Worm (Caenorhabditis elegans) whole organism, L3 larva: ENCODE measurements around the gene fbxb-115.

Experiments
- ZK546.5 ChIP-seq: sonication (generic microtip); optimal IDR thresholded peaks from 2 replicates; lab custom pipeline; 2017; ENCODE audit warnings: missing biosample characterization, missing genetic modification characterization
- aly-2 ChIP-seq: fragments of 150-350 bp; optimal IDR thresholded peaks from 2 replicates; lab custom pipeline; 2014; ENCODE audit warnings: missing biosample characterization, missing genetic modification characterization
- ama-1 ChIP-seq: fragments of 150-350 bp; optimal IDR thresholded peaks from 2 replicates; lab custom pipeline; 2018
- ceh-16 ChIP-seq: sonication (generic microtip); optimal IDR thresholded peaks from 2 replicates; lab custom pipeline; 2017; ENCODE audit warnings: missing biosample characterization, missing genetic modification characterization
- ceh-28 ChIP-seq: fragments of 150-350 bp; optimal IDR thresholded peaks from 2 replicates; lab custom pipeline; 2014; ENCODE audit warnings: missing biosample characterization, missing genetic modification reagents, missing genetic modification characterization
- daf-12 ChIP-seq: fragments of 150-350 bp; optimal IDR thresholded peaks from 2 replicates; lab custom pipeline; 2014; ENCODE audit warnings: missing biosample characterization, missing genetic modification reagents, missing genetic modification characterization
- egl-27 ChIP-seq: sonication (generic microtip); optimal IDR thresholded peaks from 4 replicates; lab custom pipeline; 2017; ENCODE audit warnings: missing biosample characterization, missing genetic modification reagents, missing genetic modification characterization
- egl-5 ChIP-seq: fragments of 150-350 bp; optimal IDR thresholded peaks from 2 replicates; lab custom pipeline; 2017; ENCODE audit warnings: missing biosample characterization, missing genetic modification reagents, missing genetic modification characterization, inconsistent platforms
- elt-1 ChIP-seq: fragments of 150-350 bp; optimal IDR thresholded peaks from 2 replicates; lab custom pipeline; 2014; ENCODE audit warnings: missing biosample characterization, missing genetic modification characterization
- elt-2 ChIP-seq: sonication (generic microtip); optimal IDR thresholded peaks from 2 replicates; lab custom pipeline; 2016; ENCODE audit warnings: missing genetic modification reagents, mild to moderate bottlenecking, missing genetic modification characterization, missing compliant biosample characterization
- elt-3 ChIP-seq, 3 experiments: fragments of 150-350 bp in 1 of 3; sonication (generic microtip) in 2 of 3; optimal IDR thresholded peaks; 2 replicates in 2 of 3; 4 replicates in 1 of 3; lab custom pipeline; 2014 to 2017; ENCODE audit warnings: missing biosample characterization in 3 of 3, missing genetic modification characterization in 3 of 3
- eor-1 ChIP-seq, 2 experiments: fragments of 150-350 bp; optimal IDR thresholded peaks; 2 replicates each; lab custom pipeline; 2014 to 2018; ENCODE audit warnings: missing biosample characterization in 2 of 2, missing genetic modification characterization in 2 of 2
- fkh-2 ChIP-seq: fragments of 150-350 bp; optimal IDR thresholded peaks from 2 replicates; lab custom pipeline; 2014; ENCODE audit warnings: missing biosample characterization, missing genetic modification reagents, missing genetic modification characterization
- fos-1 ChIP-seq: fragments of 150-350 bp; optimal IDR thresholded peaks from 2 replicates; lab custom pipeline; 2014; ENCODE audit warnings: missing biosample characterization, missing genetic modification characterization
- hmg-11 ChIP-seq: sonication (generic microtip); optimal IDR thresholded peaks from 2 replicates; lab custom pipeline; 2016; ENCODE audit warnings: missing genetic modification characterization, missing compliant biosample characterization
- jun-1 ChIP-seq: fragments of 150-350 bp; optimal IDR thresholded peaks from 2 replicates; lab custom pipeline; 2014; ENCODE audit warnings: missing biosample characterization, missing genetic modification reagents, missing genetic modification characterization
- lsy-12 ChIP-seq: sonication (generic microtip); optimal IDR thresholded peaks from 2 replicates; lab custom pipeline; 2016; ENCODE audit warnings: mild to moderate bottlenecking, missing genetic modification characterization, missing compliant biosample characterization
- nfya-1 ChIP-seq: sonication (generic microtip); optimal IDR thresholded peaks from 2 replicates; lab custom pipeline; 2017; ENCODE audit warnings: missing genetic modification characterization, mild to moderate bottlenecking, missing compliant biosample characterization, antibody characterized with exemption, moderate library complexity; ENCODE audit not compliant: insufficient read depth
- nhr-11 ChIP-seq: fragments of 150-350 bp; optimal IDR thresholded peaks from 2 replicates; lab custom pipeline; 2014; ENCODE audit warnings: missing biosample characterization, missing genetic modification characterization
- nhr-12 ChIP-seq: fragments of 150-350 bp; optimal IDR thresholded peaks from 2 replicates; lab custom pipeline; 2014; ENCODE audit warnings: missing biosample characterization, missing genetic modification characterization
- nhr-237 ChIP-seq: fragments of 150-350 bp; optimal IDR thresholded peaks from 2 replicates; lab custom pipeline; 2014; ENCODE audit warnings: missing biosample characterization, missing genetic modification characterization
- nhr-25 ChIP-seq: sonication (generic microtip); optimal IDR thresholded peaks from 2 replicates; lab custom pipeline; 2017; ENCODE audit warnings: missing biosample characterization, missing genetic modification characterization
- nhr-28 ChIP-seq: fragments of 150-350 bp; optimal IDR thresholded peaks from 2 replicates; lab custom pipeline; 2014; ENCODE audit warnings: missing biosample characterization, missing genetic modification characterization
- nhr-43 ChIP-seq: sonication (generic microtip); optimal IDR thresholded peaks from 2 replicates; lab custom pipeline; 2016; ENCODE audit warnings: mild to moderate bottlenecking, missing genetic modification characterization, missing compliant biosample characterization; ENCODE audit not compliant: poor library complexity, severe bottlenecking
- nhr-67 ChIP-seq: fragments of 150-350 bp; optimal IDR thresholded peaks from 2 replicates; lab custom pipeline; 2014; ENCODE audit warnings: missing biosample characterization, missing genetic modification characterization
- nhr-76 ChIP-seq: fragments of 150-350 bp; sonication (generic microtip); optimal IDR thresholded peaks from 5 replicates; lab custom pipeline; 2014; ENCODE audit warnings: missing biosample characterization, missing genetic modification characterization
- pha-4 ChIP-seq: fragments of 150-350 bp; optimal IDR thresholded peaks from 2 replicates; lab custom pipeline; 2014; ENCODE audit warnings: missing biosample characterization, missing genetic modification reagents, missing genetic modification characterization
- sea-2 ChIP-seq: fragments of 150-350 bp; sonication (generic microtip); optimal IDR thresholded peaks from 4 replicates; lab custom pipeline; 2014; ENCODE audit warnings: missing biosample characterization, missing genetic modification reagents, missing genetic modification characterization
- skn-1 ChIP-seq: fragments of 150-350 bp; optimal IDR thresholded peaks from 2 replicates; lab custom pipeline; 2014; ENCODE audit warnings: missing biosample characterization, missing genetic modification characterization
- tbx-2 ChIP-seq: sonication (generic microtip); optimal IDR thresholded peaks from 2 replicates; lab custom pipeline; 2016; ENCODE audit warnings: mild to moderate bottlenecking, missing genetic modification characterization, missing compliant biosample characterization
- zag-1 ChIP-seq: fragments of 150-350 bp; optimal IDR thresholded peaks from 2 replicates; lab custom pipeline; 2014; ENCODE audit warnings: missing biosample characterization, missing genetic modification characterization
- ztf-11 ChIP-seq: fragments of 150-350 bp; optimal IDR thresholded peaks from 2 replicates; lab custom pipeline; 2014; ENCODE audit warnings: missing biosample characterization, missing genetic modification characterization

Gene fbxb-115

DNA sequence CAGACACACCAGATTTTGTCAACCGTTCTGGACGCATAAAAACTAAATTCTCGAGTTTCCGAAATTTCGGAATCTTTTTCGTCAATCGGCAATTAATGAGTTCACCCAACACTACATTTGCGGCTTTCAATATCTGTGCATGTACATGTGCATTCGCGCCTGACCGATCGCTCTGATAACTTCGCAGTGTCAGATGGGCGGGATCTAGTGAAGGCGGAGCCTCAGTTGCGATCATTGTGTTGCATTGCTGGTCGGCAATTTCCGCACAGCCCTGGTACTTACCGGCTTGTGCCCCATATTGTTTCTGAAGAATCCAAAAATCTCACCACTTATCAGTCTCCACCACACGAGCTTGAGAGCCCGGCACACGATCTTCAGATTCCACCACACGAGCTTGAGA lies 20.7 kb upstream of the fbxb-115 start:
- no peak for TF ChIP-seq nhr-28
- TF ChIP-seq egl-27, result no peak
- no peak for TF ChIP-seq zag-1 (tag; lab: Kevin White, UChicago)
- TF ChIP-seq ceh-16 (tag; lab: Kevin White, UChicago), result no peak

DNA sequence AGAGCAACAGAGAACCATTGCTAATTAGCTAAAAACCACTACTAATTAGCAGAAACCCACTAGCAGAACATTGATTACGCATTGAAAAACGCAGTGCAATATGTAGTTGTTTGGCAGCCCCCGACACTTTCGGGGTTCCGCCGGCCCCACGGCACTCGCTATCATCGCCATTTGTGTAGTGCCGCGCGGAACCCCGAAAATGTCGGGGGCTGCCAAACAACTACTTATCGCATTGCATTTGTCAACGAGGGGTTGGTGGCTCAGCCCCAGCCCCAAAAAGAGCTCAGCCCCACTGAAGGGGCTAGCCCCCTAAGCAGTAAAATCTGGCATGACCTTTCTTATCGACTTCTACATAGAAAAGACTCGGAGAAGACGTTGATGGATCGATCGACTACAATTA lies 19.4 kb upstream of the fbxb-115 start:
- no peak for TF ChIP-seq sea-2
- no peak for TF ChIP-seq eor-1 (tag; optimal IDR thresholded peaks at IDR 0.05; lab: Kevin White, UChicago)
- TF ChIP-seq elt-2 (tag; lab: Kevin White, UChicago), result no peak
- TF ChIP-seq nhr-237 (tag; lab: Kevin White, UChicago), result no peak
- TF ChIP-seq zag-1 (tag; lab: Kevin White, UChicago), result no peak
- no peak for TF ChIP-seq nhr-67
- TF ChIP-seq ztf-11 (tag; lab: Kevin White, UChicago), result no peak
- no peak for TF ChIP-seq nhr-76 (tag; lab: Kevin White, UChicago)
- TF ChIP-seq jun-1 (tag; lab: Kevin White, UChicago), result no peak
- TF ChIP-seq ama-1 (lab: Kevin White, UChicago), result no peak
- no peak for TF ChIP-seq aly-2 (tag; lab: Kevin White, UChicago)
- TF ChIP-seq nhr-11, result no peak
- no peak for TF ChIP-seq nfya-1 (tag; lab: Kevin White, UChicago)
- TF ChIP-seq pha-4, result no peak
- TF ChIP-seq egl-5, result no peak
- no peak for TF ChIP-seq nhr-25 (tag; lab: Kevin White, UChicago)
- no peak for TF ChIP-seq daf-12

DNA sequence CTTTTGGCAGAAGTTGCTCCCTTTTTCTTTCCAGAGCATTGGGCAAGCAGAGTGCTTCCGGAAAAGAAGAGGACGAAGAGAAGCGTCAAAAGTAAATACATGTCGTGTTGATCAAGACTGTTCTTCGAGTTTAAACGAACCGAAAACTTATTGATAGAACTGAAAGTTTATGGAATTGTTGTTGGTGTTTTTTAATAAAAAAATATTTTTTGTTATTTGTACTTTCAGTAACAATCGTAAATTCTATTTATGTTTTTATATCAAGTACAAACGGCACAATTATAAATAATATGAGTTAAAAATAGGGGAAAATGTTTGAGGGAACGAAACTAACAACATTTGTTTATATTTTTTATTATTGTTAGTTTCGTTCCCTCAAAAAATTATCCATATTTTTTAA lies 17.6 kb upstream of the fbxb-115 start, which contains the start of gene F21D9.3:
Gene F21D9.3, minus strand, starts transcription at position 101 of the 400 bp plus-strand sequence.
- TF ChIP-seq nhr-43 (tag; lab: Kevin White, UChicago) (no peak), tbx-2 (tag; lab: Kevin White, UChicago) (no peak), elt-2 (tag; lab: Kevin White, UChicago) (no peak), elt-1 (tag; lab: Kevin White, UChicago) (no peak), elt-3 (tag; optimal IDR thresholded peaks at IDR 0.05; lab: Kevin White, UChicago) (no peak), nhr-12 (tag; lab: Kevin White, UChicago) (no peak), eor-1 (tag; optimal IDR thresholded peaks at IDR 0.05; lab: Kevin White, UChicago) (no peak), fos-1 (tag; lab: Kevin White, UChicago) (no peak)

DNA sequence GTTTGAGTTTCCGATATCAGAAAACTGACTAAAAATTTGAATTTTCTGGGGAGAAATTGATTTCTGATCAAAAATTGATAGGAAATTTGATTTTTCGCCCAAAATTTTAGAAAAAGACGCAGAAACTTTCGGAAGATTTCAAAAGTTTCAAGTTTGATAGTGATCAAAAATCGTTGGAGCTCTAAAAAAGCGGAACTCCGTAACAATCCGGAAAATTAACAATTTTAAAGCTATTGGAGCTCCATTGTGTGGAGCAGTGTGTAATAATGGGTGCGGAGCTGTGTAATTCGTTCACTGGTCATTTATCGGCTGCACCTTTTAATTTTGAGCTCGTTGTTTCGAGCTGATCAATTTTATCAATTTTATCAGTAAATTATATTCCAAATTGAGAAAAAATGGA lies 13.5 kb upstream of the fbxb-115 start, which contains the start of gene F21D9.4:
Gene F21D9.4, plus strand, starts transcription at position 301 of the 400 bp plus-strand sequence.
- TF ChIP-seq nhr-43 (tag; lab: Kevin White, UChicago) (no peak), nhr-25 (tag; lab: Kevin White, UChicago) (no peak), skn-1 (tag; lab: Kevin White, UChicago) (no peak)
- TF ChIP-seq, all 47 proteins: peak for 0

DNA sequence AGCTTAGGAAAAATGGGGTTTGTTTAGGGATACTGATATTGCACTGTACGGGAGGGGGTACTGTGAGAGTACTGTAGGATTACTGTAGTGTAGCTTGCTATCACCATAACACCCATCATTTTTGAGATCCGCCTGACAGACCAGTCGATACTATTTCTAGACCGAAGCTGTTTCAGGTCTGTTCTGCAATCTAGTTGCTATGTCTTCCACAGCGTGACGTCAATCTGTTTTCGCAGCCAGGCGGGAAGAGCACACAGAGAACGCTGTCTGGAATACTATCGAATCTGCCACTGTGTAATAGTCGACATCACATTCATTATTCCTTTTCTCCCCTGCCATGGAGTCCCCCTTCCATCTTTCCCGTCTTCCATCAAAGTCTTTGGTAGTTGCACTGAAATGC lies 11.8 kb upstream of the fbxb-115 start, which contains the start of gene F21D9.11:
Gene F21D9.11, plus strand, starts transcription at position 301 of the 400 bp plus-strand sequence.
- TF ChIP-seq daf-12, result no peak
- no peak for TF ChIP-seq eor-1 (tag; optimal IDR thresholded peaks at IDR 0.05; lab: Kevin White, UChicago)
- TF ChIP-seq fos-1 (tag; lab: Kevin White, UChicago), result no peak
- no peak for TF ChIP-seq elt-3 (tag; optimal IDR thresholded peaks at IDR 0.05; lab: Kevin White, UChicago)
- TF ChIP-seq nhr-237 (tag; lab: Kevin White, UChicago), result no peak
- no peak for TF ChIP-seq sea-2
- TF ChIP-seq nhr-43 (tag; lab: Kevin White, UChicago), result no peak
- no peak for TF ChIP-seq fkh-2 (tag; lab: Kevin White, UChicago)
- no peak for TF ChIP-seq egl-5
- no peak for TF ChIP-seq nhr-11
- TF ChIP-seq lsy-12 (tag; lab: Kevin White, UChicago), result no peak
- TF ChIP-seq ZK546.5, result no peak
- TF ChIP-seq jun-1 (tag; lab: Kevin White, UChicago), result no peak

DNA sequence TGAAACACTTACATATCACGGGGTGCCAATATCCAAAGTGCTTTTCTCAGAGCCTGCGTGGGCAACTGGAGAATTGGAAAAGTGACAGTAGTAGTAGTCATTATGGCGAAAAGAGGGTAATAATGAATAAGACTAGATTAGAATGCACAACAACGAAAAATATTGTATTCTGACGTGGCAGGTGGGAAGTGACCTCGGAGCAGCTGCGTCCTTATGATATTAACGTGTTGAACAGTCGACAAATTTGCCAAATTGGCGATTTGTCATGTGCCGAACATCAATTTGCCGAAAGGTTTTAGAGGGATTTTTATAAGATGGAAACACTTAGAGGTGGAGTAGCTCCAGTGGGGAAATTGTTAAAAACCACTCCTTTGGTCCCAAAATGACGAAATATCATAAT lies 11.0 kb upstream of the fbxb-115 start, which contains the start of gene str-81:
Gene str-81, minus strand, starts transcription at position 101 of the 400 bp plus-strand sequence.
- no peak for TF ChIP-seq pha-4
- TF ChIP-seq hmg-11 (tag; lab: Kevin White, UChicago), result no peak
- no peak for TF ChIP-seq nhr-76 (tag; lab: Kevin White, UChicago)
- no peak for TF ChIP-seq ceh-28 (tag; lab: Kevin White, UChicago)
- no peak for TF ChIP-seq fos-1 (tag; lab: Kevin White, UChicago)
- no peak for TF ChIP-seq nhr-28
